Worm (Caenorhabditis elegans) whole organism, L4 larva: ENCODE measurements around the gene dcr-1.

ENCODE experiments used
- F26F4.8 ChIP-seq: fragments of 200-800 bp; sonication (Bioruptor generic); conservative IDR thresholded peaks from 2 replicates; pipeline ENCODE4 v1.3.6; 2022; ENCODE audit warnings: missing genetic modification characterization, missing compliant biosample characterization
- F44E2.7 ChIP-seq: fragments of 200-800 bp; sonication (Bioruptor generic); IDR thresholded peaks from 2 replicates; pipeline ENCODE4 v2.1.2; 2022; ENCODE audit warnings: missing genetic modification characterization, missing compliant biosample characterization
- F49E8.2 ChIP-seq: sonication (generic microtip); optimal IDR thresholded peaks from 2 replicates; lab custom pipeline; 2016; ENCODE audit warnings: missing compliant biosample characterization, mild to moderate bottlenecking, missing genetic modification characterization, borderline replicate concordance
- T20F7.1 ChIP-seq: fragments of 200-800 bp; sonication (Bioruptor generic); optimal IDR thresholded peaks from 2 replicates; lab custom pipeline; 2018; ENCODE audit warnings: mild to moderate bottlenecking, missing genetic modification characterization, missing compliant biosample characterization
- Y5F2A.4 ChIP-seq: fragments of 200-800 bp; sonication (Bioruptor generic); optimal IDR thresholded peaks from 2 replicates; lab custom pipeline; 2018; ENCODE audit warnings: mild to moderate bottlenecking, missing genetic modification characterization, missing compliant biosample characterization
- aha-1 ChIP-seq: fragments of 150-350 bp; peaks from one replicate; lab custom pipeline; 2014; ENCODE audit warnings: missing biosample characterization, missing genetic modification characterization
- ama-1 ChIP-seq: fragments of 150-350 bp; optimal IDR thresholded peaks from 2 replicates; lab custom pipeline; 2014; ENCODE audit warnings: inconsistent platforms, mixed read lengths
- attf-4 ChIP-seq: sonication (generic microtip); optimal IDR thresholded peaks from 3 replicates; lab custom pipeline; 2017; ENCODE audit warnings: missing biosample characterization, missing genetic modification characterization
- ceh-20 ChIP-seq: fragments of 200-800 bp; sonication (Bioruptor generic); IDR thresholded peaks from 2 replicates; pipeline ENCODE4 v1.3.6; 2022; ENCODE audit warnings: missing genetic modification reagents, missing genetic modification characterization, missing compliant biosample characterization
- ceh-44 ChIP-seq: fragments of 200-800 bp; sonication (Bioruptor generic); IDR thresholded peaks from 2 replicates; pipeline ENCODE4 v1.3.6; 2022; ENCODE audit warnings: missing genetic modification reagents, missing genetic modification characterization, missing compliant biosample characterization
- ceh-82 ChIP-seq: sonication (generic microtip); optimal IDR thresholded peaks from 2 replicates; lab custom pipeline; 2017; ENCODE audit warnings: missing biosample characterization, missing genetic modification characterization
- ces-1 ChIP-seq: fragments of 150-350 bp; sonication (generic microtip); optimal IDR thresholded peaks from 4 replicates; lab custom pipeline; 2014; ENCODE audit warnings: missing biosample characterization, missing genetic modification reagents, missing genetic modification characterization
- daf-16 ChIP-seq, 3 experiments: sonication (generic microtip); optimal IDR thresholded peaks; 2 replicates each; lab custom pipeline; 2016 to 2017; ENCODE audit warnings: missing genetic modification characterization in 3 of 3, missing genetic modification reagents in 3 of 3, mild to moderate bottlenecking in 2 of 3, missing compliant biosample characterization in 2 of 3, missing biosample characterization in 1 of 3, moderate library complexity in 1 of 3
- daf-8 ChIP-seq: fragments of 200-800 bp; sonication (Bioruptor generic); IDR thresholded peaks from 2 replicates; pipeline ENCODE4 v1.3.6; 2022; ENCODE audit warnings: missing genetic modification characterization, missing compliant biosample characterization
- dpl-1 ChIP-seq: fragments of 150-350 bp; optimal IDR thresholded peaks from 2 replicates; lab custom pipeline; 2014; ENCODE audit warnings: missing biosample characterization, missing genetic modification reagents, missing genetic modification characterization
- duxl-1 ChIP-seq: sonication (generic microtip); optimal IDR thresholded peaks from 2 replicates; lab custom pipeline; 2016; ENCODE audit warnings: mild to moderate bottlenecking, missing genetic modification characterization, moderate library complexity, missing compliant biosample characterization; ENCODE audit not compliant: poor library complexity
- dve-1 ChIP-seq: sonication (generic microtip); optimal IDR thresholded peaks from 2 replicates; lab custom pipeline; 2017; ENCODE audit warnings: antibody characterized with exemption, mild to moderate bottlenecking, missing genetic modification characterization, missing compliant biosample characterization; ENCODE audit not compliant: insufficient read depth
- egl-43 ChIP-seq: fragments of 200-800 bp; sonication (Bioruptor generic); IDR thresholded peaks from 2 replicates; pipeline ENCODE4 v1.3.6; 2022; ENCODE audit warnings: missing genetic modification reagents, missing genetic modification characterization, missing compliant biosample characterization
- fos-1 ChIP-seq: fragments of 150-350 bp; optimal IDR thresholded peaks from 2 replicates; lab custom pipeline; 2014; ENCODE audit warnings: missing biosample characterization, missing genetic modification characterization
- hlh-30 ChIP-seq: sonication (generic microtip); optimal IDR thresholded peaks from 2 replicates; lab custom pipeline; 2017; ENCODE audit warnings: antibody characterized with exemption, mild to moderate bottlenecking, missing genetic modification characterization, missing compliant biosample characterization; ENCODE audit not compliant: insufficient read depth
- hmg-1.1 ChIP-seq: fragments of 200-800 bp; sonication (Bioruptor generic); IDR thresholded peaks from 2 replicates; pipeline ENCODE4 v1.3.6; 2022; ENCODE audit warnings: missing genetic modification reagents, missing genetic modification characterization, missing compliant biosample characterization
- lim-7 ChIP-seq: fragments of 200-800 bp; sonication (Bioruptor generic); IDR thresholded peaks from 2 replicates; pipeline ENCODE4 v1.3.6; 2022; ENCODE audit warnings: missing genetic modification characterization, missing compliant biosample characterization
- lin-39 ChIP-seq: fragments of 150-350 bp; optimal IDR thresholded peaks from 2 replicates; lab custom pipeline; 2014; ENCODE audit warnings: missing biosample characterization, missing genetic modification reagents, missing genetic modification characterization
- lir-3 ChIP-seq: sonication (generic microtip); optimal IDR thresholded peaks from 2 replicates; lab custom pipeline; 2016; ENCODE audit warnings: mild to moderate bottlenecking, missing genetic modification characterization, missing compliant biosample characterization
- lsy-2 ChIP-seq, 2 experiments: fragments of 150-350 bp in 1 of 2; sonication (generic microtip) in 1 of 2; optimal IDR thresholded peaks; 2 replicates each; lab custom pipeline; 2014 to 2017; ENCODE audit warnings: missing biosample characterization in 2 of 2, missing genetic modification characterization in 2 of 2
- madf-5 ChIP-seq, 2 experiments: fragments of 200-800 bp; sonication (Bioruptor generic); IDR thresholded peaks; 2 replicates each; pipeline ENCODE4 v1.3.6; 2022; ENCODE audit warnings: missing compliant biosample characterization in 2 of 2, missing genetic modification characterization in 2 of 2
- mdl-1 ChIP-seq, 2 experiments: fragments of 150-350 bp in 1 of 2; sonication (generic microtip) in 1 of 2; optimal IDR thresholded peaks; 2 replicates each; lab custom pipeline; 2014 to 2017; ENCODE audit warnings: missing biosample characterization in 2 of 2, missing genetic modification characterization in 2 of 2
- mep-1 ChIP-seq: fragments of 150-350 bp; sonication (generic microtip); optimal IDR thresholded peaks from 3 replicates; lab custom pipeline; 2014; ENCODE audit warnings: missing biosample characterization, missing genetic modification characterization
- mes-2 ChIP-seq: sonication (generic microtip); optimal IDR thresholded peaks from 2 replicates; lab custom pipeline; 2016; ENCODE audit warnings: missing genotype, mild to moderate bottlenecking, missing genetic modification characterization, missing compliant biosample characterization; ENCODE audit not compliant: poor library complexity, severe bottlenecking
- nhr-25 ChIP-seq: sonication (generic microtip); optimal IDR thresholded peaks from 2 replicates; lab custom pipeline; 2017; ENCODE audit warnings: missing genetic modification characterization, mild to moderate bottlenecking, missing compliant biosample characterization, antibody characterized with exemption, moderate library complexity, borderline replicate concordance; ENCODE audit not compliant: insufficient read depth
- nhr-28 ChIP-seq: fragments of 150-350 bp; optimal IDR thresholded peaks from 2 replicates; lab custom pipeline; 2014; ENCODE audit warnings: missing biosample characterization, missing genetic modification characterization
- nhr-48 ChIP-seq: sonication (generic microtip); optimal IDR thresholded peaks from 2 replicates; lab custom pipeline; 2016; ENCODE audit warnings: mild to moderate bottlenecking, missing genetic modification characterization, missing compliant biosample characterization
- nhr-6 ChIP-seq: fragments of 150-350 bp; optimal IDR thresholded peaks from 2 replicates; lab custom pipeline; 2014; ENCODE audit warnings: missing biosample characterization, missing genetic modification characterization
- nhr-77 ChIP-seq: fragments of 150-350 bp; optimal IDR thresholded peaks from 2 replicates; lab custom pipeline; 2014; ENCODE audit warnings: missing biosample characterization, missing genetic modification characterization
- pqm-1 ChIP-seq: sonication (generic microtip); optimal IDR thresholded peaks from 2 replicates; lab custom pipeline; 2017; ENCODE audit warnings: missing biosample characterization, missing genetic modification characterization
- rbr-2 ChIP-seq: sonication (generic microtip); optimal IDR thresholded peaks from 2 replicates; lab custom pipeline; 2016; ENCODE audit warnings: missing genotype, missing genetic modification characterization, missing compliant biosample characterization
- sdz-12 ChIP-seq: fragments of 200-800 bp; sonication (Bioruptor generic); optimal IDR thresholded peaks from 2 replicates; lab custom pipeline; 2018; ENCODE audit warnings: mild to moderate bottlenecking, missing genetic modification characterization, missing compliant biosample characterization
- snpc-4 ChIP-seq: fragments of 150-350 bp; optimal IDR thresholded peaks from 2 replicates; lab custom pipeline; 2014; ENCODE audit warnings: missing biosample characterization, missing genetic modification characterization
- spr-3 ChIP-seq: fragments of 200-800 bp; sonication (Bioruptor generic); optimal IDR thresholded peaks from 2 replicates; lab custom pipeline; 2018; ENCODE audit warnings: mild to moderate bottlenecking, missing genetic modification characterization, missing compliant biosample characterization
- tag-97 ChIP-seq: fragments of 200-800 bp; sonication (Bioruptor generic); IDR thresholded peaks from 2 replicates; pipeline ENCODE4 v1.3.6; 2022; ENCODE audit warnings: missing genetic modification characterization, missing compliant biosample characterization
- tra-1 ChIP-seq: fragments of 200-800 bp; sonication (Bioruptor generic); IDR thresholded peaks from 2 replicates; pipeline ENCODE4 v1.3.6; 2022; ENCODE audit warnings: missing genetic modification reagents, missing genetic modification characterization, missing compliant biosample characterization
- unc-130 ChIP-seq: sonication (generic microtip); optimal IDR thresholded peaks from 2 replicates; lab custom pipeline; 2016; ENCODE audit warnings: missing genetic modification reagents, missing genetic modification characterization, missing compliant biosample characterization
- zag-1 ChIP-seq: fragments of 150-350 bp; optimal IDR thresholded peaks from 2 replicates; lab custom pipeline; 2014; ENCODE audit warnings: missing biosample characterization, missing genetic modification characterization
- zfp-3 ChIP-seq: fragments of 200-800 bp; sonication (Bioruptor generic); conservative IDR thresholded peaks from 2 replicates; pipeline ENCODE4 v1.3.6; 2022; ENCODE audit warnings: missing genetic modification reagents, missing genetic modification characterization, missing compliant biosample characterization
- ztf-11 ChIP-seq: fragments of 150-350 bp; optimal IDR thresholded peaks from 2 replicates; lab custom pipeline; 2014; ENCODE audit warnings: missing biosample characterization, missing genetic modification characterization
- ztf-7 ChIP-seq: fragments of 150-350 bp; optimal IDR thresholded peaks from 2 replicates; lab custom pipeline; 2014; ENCODE audit warnings: missing biosample characterization, missing genetic modification characterization

Gene dcr-1

ce11 chrIII:8036050-8036449, 44.0 kb downstream of the dcr-1 start:
- TF ChIP-seq ceh-82 (tag; lab: Kevin White, UChicago) (no peak), ces-1 (no peak), madf-5 (GFP tag; IDR thresholded peaks at IDR 0.05; lab: Robert Waterston, UW) (no peak), snpc-4 (tag; lab: Kevin White, UChicago) (no peak), ama-1 (lab: Kevin White, UChicago) (no peak), fos-1 (tag; lab: Kevin White, UChicago) (no peak), egl-43 (GFP tag; lab: Robert Waterston, UW) (no peak), sdz-12 (GFP tag; lab: Kevin White, UChicago) (no peak), F26F4.8 (GFP tag; lab: Robert Waterston, UW) (no peak), nhr-25 (tag; lab: Kevin White, UChicago) (no peak), mdl-1 (tag; optimal IDR thresholded peaks at IDR 0.05; lab: Kevin White, UChicago) (no peak), Y5F2A.4 (GFP tag; lab: Kevin White, UChicago) (no peak), nhr-48 (no peak), daf-16 (GFP tag; optimal IDR thresholded peaks at IDR 0.05; lab: Kevin White, UChicago) (no peak), daf-16 (tag; optimal IDR thresholded peaks at IDR 0.05; lab: Kevin White, UChicago) (no peak)
- TF ChIP-seq, all 104 proteins: peak for 0

ce11 chrIII:8033534-8033933, 46.5 kb downstream of the dcr-1 start, which contains the start of gene F44B9.10:
Gene F44B9.10 (minus strand): TSS chrIII:8033634.
- no peak for TF ChIP-seq tra-1 (GFP tag; lab: Robert Waterston, UW)

- no peak for TF ChIP-seq ceh-20 (GFP tag; lab: Robert Waterston, UW)
- TF ChIP-seq attf-4: no peak
- no peak for TF ChIP-seq zfp-3 (GFP tag; lab: Robert Waterston, UW)
- TF ChIP-seq duxl-1 (tag; lab: Kevin White, UChicago): no peak
- no peak for TF ChIP-seq F49E8.2
- no peak for TF ChIP-seq T20F7.1 (GFP tag; lab: Kevin White, UChicago)
- TF ChIP-seq spr-3 (GFP tag; lab: Kevin White, UChicago): no peak
- no peak for TF ChIP-seq F44E2.7 (GFP tag; lab: Robert Waterston, UW)
- TF ChIP-seq zag-1 (tag; lab: Kevin White, UChicago): no peak
- no peak for TF ChIP-seq ztf-7 (tag; lab: Kevin White, UChicago)
- no peak for TF ChIP-seq pqm-1 (tag; lab: Kevin White, UChicago)
- TF ChIP-seq ztf-11 (tag; lab: Kevin White, UChicago): no peak
- TF ChIP-seq ceh-44 (GFP tag; lab: Robert Waterston, UW): no peak
- TF ChIP-seq lim-7 (GFP tag; lab: Robert Waterston, UW): no peak
- TF ChIP-seq lin-39 (tag; lab: Kevin White, UChicago): no peak
- no peak for TF ChIP-seq unc-130 (GFP tag; lab: Kevin White, UChicago)
- TF ChIP-seq daf-8 (GFP tag; lab: Robert Waterston, UW): no peak
- no peak for TF ChIP-seq lir-3 (tag; lab: Kevin White, UChicago)
Observed at ce11 chrIII:8030963-8031362, 49.1 kb downstream of the dcr-1 start, which contains the start of gene F44B9.9. Gene F44B9.9 (minus strand): TSS chrIII:8031063.

ce11 chrIII:8029487-8029886, 50.6 kb downstream of the dcr-1 start, which contains the start of gene F44B9.8:
Gene F44B9.8 (minus strand): TSS chrIII:8029649.
- TF ChIP-seq duxl-1 (tag; lab: Kevin White, UChicago) (no peak), aha-1 (tag; lab: Kevin White, UChicago) (peak; percentile 93), lsy-2 (tag; optimal IDR thresholded peaks at IDR 0.05; lab: Kevin White, UChicago) (peak in 1 of 2 experiments; percentile 86), dpl-1 (GFP tag; lab: Kevin White, UChicago) (peak; percentile 87), mep-1 (tag; lab: Kevin White, UChicago) (peak; percentile 74), tag-97 (no peak), lim-7 (GFP tag; lab: Robert Waterston, UW) (no peak), zag-1 (tag; lab: Kevin White, UChicago) (no peak), rbr-2 (peak; percentile 40), nhr-6 (tag; lab: Kevin White, UChicago) (peak; percentile 5), hlh-30 (tag; lab: Kevin White, UChicago) (peak; percentile 52), nhr-77 (tag; lab: Kevin White, UChicago) (peak; percentile 2), mes-2 (peak; percentile 84), hmg-1.1 (GFP tag; lab: Robert Waterston, UW) (0 out of 2 replicates have a peak, but pooled peaks have one; percentile 47), nhr-28 (tag; lab: Kevin White, UChicago) (peak; percentile 4), dve-1 (tag; lab: Kevin White, UChicago) (peak; percentile 65), sdz-12 (GFP tag; lab: Kevin White, UChicago) (no peak)
